Worm (Caenorhabditis elegans): ENCODE measurements around the gene cyb-3.
A peak's percentile ranks its signal among the peaks of the same experiment; 100 is the strongest.

Gene cyb-3

DNA sequence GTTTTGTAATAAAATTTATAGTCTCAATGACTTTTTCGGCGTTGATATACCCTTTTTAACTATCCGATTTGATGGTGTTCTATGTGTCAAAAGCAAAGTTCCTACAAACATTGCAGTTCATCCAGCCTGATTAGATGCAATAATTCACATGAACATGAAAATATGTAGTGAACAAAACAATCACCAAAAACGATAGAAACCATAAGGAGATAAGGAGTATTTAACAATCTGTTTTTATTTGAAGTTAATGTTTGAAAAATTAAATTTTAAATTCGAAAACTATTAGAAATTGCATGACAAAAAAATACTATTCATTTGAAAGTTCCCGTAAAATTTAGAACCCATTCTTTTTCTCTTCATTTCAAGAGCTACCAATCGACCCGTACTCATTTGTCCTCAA lies 31.4 kb downstream of the cyb-3 start, which contains the start of gene fbxa-209:
Gene fbxa-209 (minus strand): TSS at position 101 of the 400 bp plus-strand sequence.
- no peak for TF ChIP-seq ceh-30 (tag; optimal IDR thresholded peaks at IDR 0.05)
- TF ChIP-seq K09A11.1 (tag; optimal IDR thresholded peaks at IDR 0.05; ENCODE audit: insufficient read depth), result no peak
- TF ChIP-seq ref-2 (tag; optimal IDR thresholded peaks at IDR 0.05), result no peak
- TF ChIP-seq pat-9 (tag; optimal IDR thresholded peaks at IDR 0.05), result no peak
- TF ChIP-seq ceh-45 (GFP tag; IDR thresholded peaks at IDR 0.05), result no peak
- TF ChIP-seq ceh-22 (tag; optimal IDR thresholded peaks at IDR 0.05), result no peak
- no peak for TF ChIP-seq fax-1 (tag; optimal IDR thresholded peaks at IDR 0.05)

DNA sequence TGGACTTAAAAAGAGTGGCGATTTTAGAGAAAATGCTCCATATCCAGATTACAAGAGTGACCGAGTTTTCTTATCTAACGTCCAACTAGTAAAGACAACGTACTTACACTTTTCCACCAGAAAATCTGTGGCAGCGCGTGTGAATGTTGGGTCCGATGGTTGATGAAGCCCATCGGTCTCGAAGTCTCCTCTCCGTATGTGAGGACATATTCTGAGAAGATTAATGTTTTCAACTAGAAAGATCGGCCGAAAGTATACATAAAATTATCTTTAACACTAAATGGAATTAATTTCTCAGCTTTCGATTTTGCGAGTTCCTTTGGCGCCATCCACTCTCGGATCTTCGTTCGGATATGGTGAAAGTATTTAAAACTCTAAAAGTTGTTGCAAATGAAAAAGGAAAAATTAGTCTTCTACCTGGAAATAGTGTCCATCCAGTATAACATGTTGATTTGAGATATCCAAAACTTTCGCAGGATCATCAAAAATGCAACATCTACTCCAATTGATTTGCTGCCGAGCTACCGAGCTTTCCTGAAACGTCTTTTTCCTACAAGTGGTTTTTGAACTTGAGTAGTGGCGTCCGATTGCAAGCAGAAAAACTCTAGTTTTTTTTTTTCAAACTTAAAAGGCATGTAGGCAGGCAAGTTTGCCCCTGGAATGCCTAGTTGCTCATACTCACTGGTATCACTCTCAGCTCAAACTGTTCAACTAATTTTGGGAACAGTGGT lies 36.0 kb downstream of the cyb-3 start:
- TF ChIP-seq dve-1 (tag; optimal IDR thresholded peaks at IDR 0.05), result no peak
- 0 out of 2 replicates have a peak, but pooled peaks have one; percentile 28 for TF ChIP-seq ceh-45 (GFP tag; IDR thresholded peaks at IDR 0.05)

DNA sequence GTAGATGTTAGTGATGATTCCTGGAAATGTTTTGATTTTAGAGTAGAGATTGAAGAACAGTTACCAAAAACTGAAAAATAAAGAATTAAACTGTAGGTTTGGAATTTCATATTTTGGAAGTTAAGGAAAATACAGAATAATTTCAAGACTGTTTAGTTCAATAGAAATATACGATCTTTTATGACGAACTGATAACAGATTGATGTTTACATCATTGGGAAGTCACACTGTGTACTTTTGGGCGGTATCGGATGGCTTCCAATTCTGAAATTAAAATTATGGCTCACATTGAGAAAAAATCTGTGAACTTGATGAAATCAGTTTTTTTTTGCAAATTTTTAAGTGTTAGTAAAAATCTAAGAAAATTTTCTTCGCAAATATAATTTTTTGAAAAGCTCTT lies 37.0 kb downstream of the cyb-3 start, which contains the start of gene T26H5.8:
Gene T26H5.8 (minus strand): TSS at position 270 of the 400 bp plus-strand sequence.
- TF ChIP-seq dve-1 (tag; optimal IDR thresholded peaks at IDR 0.05) (no peak), pat-9 (tag; optimal IDR thresholded peaks at IDR 0.05) (no peak), ceh-18 (tag; optimal IDR thresholded peaks at IDR 0.05) (no peak), rnt-1 (tag; optimal IDR thresholded peaks at IDR 0.05) (no peak), syd-9 (tag; optimal IDR thresholded peaks at IDR 0.05) (no peak), nhr-232 (tag; optimal IDR thresholded peaks at IDR 0.05) (no peak), unc-42 (tag; optimal IDR thresholded peaks at IDR 0.05) (no peak), tbx-7 (tag; optimal IDR thresholded peaks at IDR 0.05) (no peak), ceh-24 (tag; optimal IDR thresholded peaks at IDR 0.05) (no peak), Y22D7AL.16 (tag; optimal IDR thresholded peaks at IDR 0.05) (no peak), unc-3 (GFP tag; conservative IDR thresholded peaks at IDR 0.05) (no peak), unc-3 (tag; optimal IDR thresholded peaks at IDR 0.05) (no peak), C08G9.2 (tag; optimal IDR thresholded peaks at IDR 0.05) (no peak), ceh-14 (tag; optimal IDR thresholded peaks at IDR 0.05) (no peak), unc-86 (tag; optimal IDR thresholded peaks at IDR 0.05) (no peak), ahr-1 (tag; optimal IDR thresholded peaks at IDR 0.05) (no peak), hlh-13 (GFP tag; optimal IDR thresholded peaks at IDR 0.05) (no peak)

DNA sequence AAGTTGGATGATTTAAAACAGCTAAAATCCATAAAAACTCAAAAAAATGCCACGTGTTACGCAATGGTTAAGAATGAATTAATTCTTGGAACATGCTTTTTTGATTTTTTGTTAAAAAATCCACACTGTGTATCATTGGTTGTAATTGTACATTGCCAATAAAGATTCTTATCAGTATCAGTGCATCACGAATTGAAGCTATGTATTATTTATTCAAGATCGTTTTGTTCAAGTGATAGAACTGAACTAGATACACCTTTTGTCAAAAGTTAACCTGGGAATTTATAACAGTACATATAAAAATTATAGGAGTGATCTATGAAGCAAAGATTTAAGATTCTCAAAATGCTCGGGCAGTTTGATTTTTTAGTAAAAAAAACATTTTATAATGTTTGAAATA lies 39.2 kb downstream of the cyb-3 start:
- no peak for TF ChIP-seq hlh-15 (tag; optimal IDR thresholded peaks at IDR 0.05)
- no peak for TF ChIP-seq ceh-24 (tag; optimal IDR thresholded peaks at IDR 0.05)
- no peak for TF ChIP-seq K09A11.1 (tag; optimal IDR thresholded peaks at IDR 0.05; ENCODE audit: insufficient read depth)
- TF ChIP-seq ceh-14 (tag; optimal IDR thresholded peaks at IDR 0.05), result no peak
- TF ChIP-seq unc-55 (GFP tag; optimal IDR thresholded peaks at IDR 0.05), result no peak
- no peak for TF ChIP-seq pros-1 (tag; optimal IDR thresholded peaks at IDR 0.05)
- no peak for TF ChIP-seq sox-4 (tag; optimal IDR thresholded peaks at IDR 0.05)
- no peak for TF ChIP-seq K02D7.2 (tag; optimal IDR thresholded peaks at IDR 0.05)
- no peak for TF ChIP-seq rnt-1 (tag; optimal IDR thresholded peaks at IDR 0.05)
- TF ChIP-seq pha-4 (tag; optimal IDR thresholded peaks at IDR 0.05), result no peak
- TF ChIP-seq T23F11.4 (GFP tag; optimal IDR thresholded peaks at IDR 0.05), result no peak

DNA sequence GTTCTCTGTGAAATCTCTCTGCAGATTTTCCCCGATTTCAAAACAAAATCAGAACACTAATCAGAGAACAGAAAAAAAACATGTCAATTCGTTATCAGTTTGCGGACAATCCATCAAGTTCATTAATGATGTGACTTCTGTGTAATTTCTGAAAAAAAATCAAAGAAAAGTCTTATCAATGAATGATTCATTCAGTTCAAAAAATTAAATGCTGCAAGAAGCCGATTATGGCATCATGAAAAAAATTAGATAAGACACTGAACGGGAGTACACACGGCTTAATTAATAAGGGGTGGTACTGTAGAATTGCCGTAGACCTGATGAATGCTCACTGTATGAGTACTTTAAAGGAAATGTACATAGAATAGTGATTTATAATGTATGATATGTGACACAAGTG lies 40.6 kb downstream of the cyb-3 start:
- no peak for TF ChIP-seq unc-55 (GFP tag; optimal IDR thresholded peaks at IDR 0.05)

DNA sequence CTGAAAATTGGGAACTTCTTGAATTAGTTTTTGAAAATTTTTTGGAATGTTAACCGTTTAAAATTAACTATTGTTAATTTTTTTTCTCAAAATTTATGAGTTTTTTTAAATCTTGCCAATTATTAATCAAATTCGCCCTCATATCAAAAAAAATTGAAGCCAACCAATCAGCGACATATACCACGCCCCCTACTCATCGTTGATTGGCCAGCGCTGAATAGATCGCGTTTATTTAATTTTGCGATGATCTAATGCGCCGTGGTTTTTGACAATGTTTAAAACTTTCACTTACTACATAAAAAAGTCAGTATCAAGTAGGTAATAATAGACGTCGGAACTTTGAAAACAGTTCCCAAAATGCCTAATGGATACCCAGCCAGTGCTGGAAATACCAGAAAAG lies 46.9 kb downstream of the cyb-3 start:
- TF ChIP-seq hlh-6 (tag; optimal IDR thresholded peaks at IDR 0.05) (no peak), nfya-1 (tag; optimal IDR thresholded peaks at IDR 0.05) (peak; percentile 68), npax-4 (tag; optimal IDR thresholded peaks at IDR 0.05) (no peak)
